Worm (Caenorhabditis elegans) whole organism, young adult: ENCODE measurements around the gene ZK930.4.

Experiments
- F57A8.1 ChIP-seq: fragments of 200-800 bp; sonication (Bioruptor generic); optimal IDR thresholded peaks from 2 replicates; lab custom pipeline; 2018; ENCODE audit warnings: mild to moderate bottlenecking, missing genetic modification characterization, moderate library complexity, missing compliant biosample characterization
- bed-2 ChIP-seq: fragments of 200-800 bp; sonication (Bioruptor generic); IDR thresholded peaks from 2 replicates; pipeline ENCODE4 v1.3.6; 2022; ENCODE audit warnings: missing genetic modification reagents, missing genetic modification characterization, missing compliant biosample characterization
- dpff-1 ChIP-seq: sonication (generic microtip); optimal IDR thresholded peaks from 2 replicates; lab custom pipeline; 2017; ENCODE audit warnings: mild to moderate bottlenecking, missing genetic modification characterization, missing compliant biosample characterization
- pha-4 ChIP-seq: fragments of 150-350 bp; sonication (generic microtip); optimal IDR thresholded peaks from 2 replicates; lab custom pipeline; 2014; ENCODE audit warnings: missing biosample characterization, missing genetic modification reagents, missing genetic modification characterization
- unc-130 ChIP-seq: sonication (generic microtip); optimal IDR thresholded peaks from 2 replicates; lab custom pipeline; 2016; ENCODE audit warnings: missing genetic modification reagents, missing genetic modification characterization, missing compliant biosample characterization
- unc-62 ChIP-seq: fragments of 150-350 bp; optimal IDR thresholded peaks from 2 replicates; lab custom pipeline; 2014; ENCODE audit warnings: missing biosample characterization, missing genetic modification reagents, missing genetic modification characterization

DNA sequence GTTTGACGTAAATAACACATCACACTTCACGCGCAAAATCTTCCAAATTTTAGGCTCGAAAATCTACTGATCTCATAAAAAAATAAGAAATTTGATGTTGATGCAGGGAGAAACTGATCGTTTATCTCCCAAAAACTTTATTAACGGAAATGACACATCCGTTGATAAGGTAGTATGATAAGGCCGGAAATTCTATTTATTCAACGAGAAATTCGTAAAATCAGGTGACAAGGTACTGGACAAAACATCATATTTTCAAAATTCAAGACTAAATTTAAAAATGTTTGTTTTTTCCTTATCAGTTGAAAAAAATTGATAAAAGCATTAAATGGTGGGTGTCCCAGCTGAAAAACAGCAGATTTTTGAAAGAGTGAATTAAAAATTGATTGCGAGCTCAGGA, 46.5 kb upstream of the ZK930.4 start:
- TF ChIP-seq dpff-1 (tag; lab: Kevin White, UChicago), result no peak
- TF ChIP-seq unc-130 (GFP tag; lab: Kevin White, UChicago), result no peak
- no peak for TF ChIP-seq pha-4 (tag; lab: Kevin White, UChicago)
- no peak for TF ChIP-seq bed-2 (GFP tag; lab: Robert Waterston, UW)
- no peak for TF ChIP-seq unc-62 (GFP tag; lab: Kevin White, UChicago)
- TF ChIP-seq F57A8.1 (GFP tag; lab: Kevin White, UChicago), result no peak
